Fruit fly (Drosophila melanogaster): ENCODE data around the gene CG11672.

Gene CG11672

dm6 chr3R:8290478-8290877 is at the start of gene CG11672:
Gene CG11672 (minus strand): TSS chr3R:8290578.
- TF ChIP-seq sage (GFP tag; optimal IDR thresholded peaks at IDR 0.05) (no peak), GATAd (GFP tag; optimal IDR thresholded peaks at IDR 0.05) (no peak), dl (GFP tag; optimal IDR thresholded peaks at IDR 0.05; ENCODE audit: insufficient read depth in 1 of 2, partially characterized antibody in 2 of 2) (no peak), CrebA (GFP tag; optimal IDR thresholded peaks at IDR 0.05; ENCODE audit: borderline replicate concordance) (no peak), Abd-B (GFP tag; optimal IDR thresholded peaks at IDR 0.05) (no peak), Sp1 (GFP tag; optimal IDR thresholded peaks at IDR 0.05) (no peak), tai (GFP tag; optimal IDR thresholded peaks at IDR 0.05) (no peak)

- TF ChIP-seq Dfd (GFP tag; optimal IDR thresholded peaks at IDR 0.05) (no peak), brk (GFP tag; optimal IDR thresholded peaks at IDR 0.05) (no peak), Rel (GFP tag; optimal IDR thresholded peaks at IDR 0.05) (no peak), Rel (tag; optimal IDR thresholded peaks at IDR 0.05) (no peak), CrebA (GFP tag; optimal IDR thresholded peaks at IDR 0.05; ENCODE audit: borderline replicate concordance) (no peak), sv (GFP tag; optimal IDR thresholded peaks at IDR 0.05) (no peak), CG32264 (GFP tag; optimal IDR thresholded peaks at IDR 0.05) (no peak)
Observed at dm6 chr3R:8336012-8336567, 45.7 kb upstream of the CG11672 start.

- TF ChIP-seq pan (optimal IDR thresholded peaks at IDR 0.05) (no peak), lola (GFP tag; optimal IDR thresholded peaks at IDR 0.05) (no peak), Rel (GFP tag; optimal IDR thresholded peaks at IDR 0.05) (no peak), Rel (tag; optimal IDR thresholded peaks at IDR 0.05) (no peak), foxo (GFP tag; optimal IDR thresholded peaks at IDR 0.05) (no peak), br (GFP tag; optimal IDR thresholded peaks at IDR 0.05) (no peak), fru (GFP tag; optimal IDR thresholded peaks at IDR 0.05) (no peak), Mio (GFP tag; optimal IDR thresholded peaks at IDR 0.05) (no peak), CG9705 (GFP tag; optimal IDR thresholded peaks at IDR 0.05) (no peak), OdsH (GFP tag; optimal IDR thresholded peaks at IDR 0.05) (no peak), Hr83 (GFP tag; optimal IDR thresholded peaks at IDR 0.05; ENCODE audit: poor library complexity, severe bottlenecking) (no peak), Abd-B (GFP tag; optimal IDR thresholded peaks at IDR 0.05) (no peak), brk (GFP tag; optimal IDR thresholded peaks at IDR 0.05) (no peak), GATAd (GFP tag; optimal IDR thresholded peaks at IDR 0.05) (no peak), usp (GFP tag; optimal IDR thresholded peaks at IDR 0.05) (no peak), jim (GFP tag; optimal IDR thresholded peaks at IDR 0.05) (no peak), Hnf4 (GFP tag; optimal IDR thresholded peaks at IDR 0.05) (no peak)
Observed at dm6 chr3R:8334982-8335381, 44.6 kb upstream of the CG11672 start.

dm6 chr3R:8334471-8334783 is 44.0 kb upstream of the CG11672 start:
- TF ChIP-seq psq (GFP tag; optimal IDR thresholded peaks at IDR 0.05) (peak; percentile 8), ey (GFP tag; optimal IDR thresholded peaks at IDR 0.05) (no peak)

- TF ChIP-seq OdsH (GFP tag; optimal IDR thresholded peaks at IDR 0.05) = peak; percentile 85
- peak; percentile 44 for TF ChIP-seq N (GFP tag; optimal IDR thresholded peaks at IDR 0.05)
- TF ChIP-seq tai (GFP tag; optimal IDR thresholded peaks at IDR 0.05) = no peak
- no peak for TF ChIP-seq Vsx2 (GFP tag; optimal IDR thresholded peaks at IDR 0.05; ENCODE audit: partially characterized antibody)
- TF ChIP-seq dmrt93B (GFP tag; optimal IDR thresholded peaks at IDR 0.05) = peak; percentile 97
- TF ChIP-seq HLH106 (tag; optimal IDR thresholded peaks at IDR 0.05) = peak; percentile 95
- TF ChIP-seq h (GFP tag; optimal IDR thresholded peaks at IDR 0.05) = peak; percentile 90
- TF ChIP-seq rgr (GFP tag; optimal IDR thresholded peaks at IDR 0.05) = peak; percentile 81
- no peak for TF ChIP-seq jim (GFP tag; optimal IDR thresholded peaks at IDR 0.05)
- TF ChIP-seq woc (GFP tag; optimal IDR thresholded peaks at IDR 0.05) = no peak
- no peak for TF ChIP-seq pan (optimal IDR thresholded peaks at IDR 0.05)
- peak; percentile 79 for TF ChIP-seq ey (GFP tag; optimal IDR thresholded peaks at IDR 0.05)
- no peak for TF ChIP-seq lola (GFP tag; optimal IDR thresholded peaks at IDR 0.05)
- no peak for TF ChIP-seq Myc (optimal IDR thresholded peaks at IDR 0.05)
- TF ChIP-seq brk (GFP tag; optimal IDR thresholded peaks at IDR 0.05) = no peak
- peak; percentile 49 for TF ChIP-seq Hnf4 (GFP tag; optimal IDR thresholded peaks at IDR 0.05)
- peak; percentile 1 for TF ChIP-seq CG32264 (GFP tag; optimal IDR thresholded peaks at IDR 0.05)
- TF ChIP-seq Hr83 (GFP tag; optimal IDR thresholded peaks at IDR 0.05; ENCODE audit: poor library complexity, severe bottlenecking) = peak; percentile 19
- no peak for TF ChIP-seq Abd-B (GFP tag; optimal IDR thresholded peaks at IDR 0.05)
- TF ChIP-seq GATAd (GFP tag; optimal IDR thresholded peaks at IDR 0.05) = no peak
- TF ChIP-seq Rel (GFP tag; optimal IDR thresholded peaks at IDR 0.05) = no peak
- TF ChIP-seq Rel (tag; optimal IDR thresholded peaks at IDR 0.05) = peak; percentile 54
- TF ChIP-seq psq (GFP tag; optimal IDR thresholded peaks at IDR 0.05) = peak; percentile 89
- TF ChIP-seq usp (GFP tag; optimal IDR thresholded peaks at IDR 0.05) = no peak
- TF ChIP-seq sv (GFP tag; optimal IDR thresholded peaks at IDR 0.05) = peak; percentile 83
- TF ChIP-seq CG9705 (GFP tag; optimal IDR thresholded peaks at IDR 0.05) = peak; percentile 87
- TF ChIP-seq dl (GFP tag; optimal IDR thresholded peaks at IDR 0.05; ENCODE audit: insufficient read depth in 1 of 2, partially characterized antibody in 2 of 2) = peak; percentile 45 to 52
- TF ChIP-seq fru (GFP tag; optimal IDR thresholded peaks at IDR 0.05) = peak; percentile 90
- peak; percentile 78 for TF ChIP-seq Dif (GFP tag; optimal IDR thresholded peaks at IDR 0.05; ENCODE audit: partially characterized antibody)
- TF ChIP-seq Hr78 (GFP tag; optimal IDR thresholded peaks at IDR 0.05) = no peak
- TF ChIP-seq dsf (GFP tag; optimal IDR thresholded peaks at IDR 0.05; ENCODE audit: borderline replicate concordance) = peak; percentile 46
- TF ChIP-seq sage (GFP tag; optimal IDR thresholded peaks at IDR 0.05) = peak; percentile 69
Observed at dm6 chr3R:8333768-8334470, 43.5 kb upstream of the CG11672 start, which contains the start of gene Poxm. Gene Poxm (minus strand): TSS chr3R:8333792.

Data from whole organism, wandering third instar larva.